Worm (Caenorhabditis elegans): ENCODE results near the gene F48F5.8.

F48F5.8 gene

ce11 chrV:20418768-20419167 is 6.4 kb upstream of the F48F5.8 start (continued):
- TF ChIP-seq saeg-2 (GFP tag; IDR thresholded peaks at IDR 0.05), result 0 out of 2 replicates have a peak, but pooled peaks have one; percentile 27
- peak in 1 of 2 experiments; percentile 57 for TF ChIP-seq lsy-2 (tag; optimal IDR thresholded peaks at IDR 0.05)
- peak; percentile 56; the same call in 1 of the 2 replicates for TF ChIP-seq tra-1 (GFP tag; IDR thresholded peaks at IDR 0.05)
- TF ChIP-seq mep-1 (tag; optimal IDR thresholded peaks at IDR 0.05), result peak; percentile 71
- no peak for TF ChIP-seq aly-2 (tag; optimal IDR thresholded peaks at IDR 0.05)
- peak in 1 of 2 experiments; percentile 99 for TF ChIP-seq unc-62 (GFP tag; optimal IDR thresholded peaks at IDR 0.05 in 1 of 2)
- no peak for TF ChIP-seq unc-62 (tag; optimal IDR thresholded peaks at IDR 0.05)
- peak; percentile 2 for TF ChIP-seq aha-1 (tag)
- peak in 1 of 2 experiments; percentile 80 for TF ChIP-seq daf-16 (GFP tag; optimal IDR thresholded peaks at IDR 0.05)
- peak; percentile 96 for TF ChIP-seq daf-16 (tag; optimal IDR thresholded peaks at IDR 0.05)
- peak; percentile 39 for TF ChIP-seq mes-2 (tag; optimal IDR thresholded peaks at IDR 0.05; ENCODE audit: poor library complexity, severe bottlenecking)
- 0 out of 2 replicates have a peak, but pooled peaks have one; percentile 43 for TF ChIP-seq ceh-20 (GFP tag; IDR thresholded peaks at IDR 0.05)
- TF ChIP-seq nhr-48 (tag; optimal IDR thresholded peaks at IDR 0.05), result peak; percentile 75
- no peak for TF ChIP-seq nhr-25 (tag; optimal IDR thresholded peaks at IDR 0.05; ENCODE audit: borderline replicate concordance, insufficient read depth)
- TF ChIP-seq R02D3.7 (tag; optimal IDR thresholded peaks at IDR 0.05), result no peak
- peak; percentile 13; the same call in 1 of the 2 replicates for TF ChIP-seq set-16 (GFP tag; IDR thresholded peaks at IDR 0.05)
- peak; percentile 97 for TF ChIP-seq hlh-30 (tag; optimal IDR thresholded peaks at IDR 0.05; ENCODE audit: insufficient read depth)
- peak; percentile 0 for TF ChIP-seq pqm-1 (tag; optimal IDR thresholded peaks at IDR 0.05)

ce11 chrV:20419643-20420042 is 5.5 kb upstream of the F48F5.8 start:
- TF ChIP-seq hlh-30 (tag; optimal IDR thresholded peaks at IDR 0.05; ENCODE audit: insufficient read depth) (peak; percentile 94), unc-62 (GFP tag; optimal IDR thresholded peaks at IDR 0.05 in 1 of 2) (no peak), unc-62 (tag; optimal IDR thresholded peaks at IDR 0.05) (no peak), Y48G9A.11 (GFP tag; IDR thresholded peaks at IDR 0.05) (no peak), mdl-1 (tag; optimal IDR thresholded peaks at IDR 0.05) (peak in 1 of 2 experiments; percentile 11), rbr-2 (tag; optimal IDR thresholded peaks at IDR 0.05) (no peak), ctbp-1 (GFP tag; IDR thresholded peaks at IDR 0.05) (no peak), lin-1 (GFP tag; IDR thresholded peaks at IDR 0.05) (no peak), snpc-4 (tag; optimal IDR thresholded peaks at IDR 0.05) (no peak), Y5F2A.4 (GFP tag; optimal IDR thresholded peaks at IDR 0.05) (no peak), unc-39 (tag; optimal IDR thresholded peaks at IDR 0.05) (no peak), lin-13 (GFP tag; optimal IDR thresholded peaks at IDR 0.05) (no peak), daf-16 (GFP tag; optimal IDR thresholded peaks at IDR 0.05) (no peak), daf-16 (tag; optimal IDR thresholded peaks at IDR 0.05) (peak; percentile 16), dmd-8 (GFP tag; IDR thresholded peaks at IDR 0.05) (no peak), mdt-29 (GFP tag; IDR thresholded peaks at IDR 0.05) (no peak), hif-1 (tag; optimal IDR thresholded peaks at IDR 0.05) (peak in 1 of 2 experiments; percentile 17), zip-11 (GFP tag; IDR thresholded peaks at IDR 0.05) (no peak), lir-3 (tag; optimal IDR thresholded peaks at IDR 0.05) (no peak), zfp-3 (GFP tag; conservative IDR thresholded peaks at IDR 0.05) (no peak), lim-7 (GFP tag; IDR thresholded peaks at IDR 0.05) (no peak), php-3 (GFP tag; IDR thresholded peaks at IDR 0.05) (no peak), ceh-82 (tag; optimal IDR thresholded peaks at IDR 0.05) (no peak)

- TF ChIP-seq zfp-3 (GFP tag; conservative IDR thresholded peaks at IDR 0.05) (no peak), nhr-25 (tag; optimal IDR thresholded peaks at IDR 0.05; ENCODE audit: borderline replicate concordance, insufficient read depth) (peak; percentile 89)
Observed at ce11 chrV:20422738-20423137, 2.4 kb upstream of the F48F5.8 start.

ce11 chrV:20423428-20423827 is 1.7 kb upstream of the F48F5.8 start:
- TF ChIP-seq hlh-30 (tag; optimal IDR thresholded peaks at IDR 0.05; ENCODE audit: insufficient read depth), result peak; percentile 30
- TF ChIP-seq mxl-3 (GFP tag; optimal IDR thresholded peaks at IDR 0.05), result no peak
- peak; percentile 36 for TF ChIP-seq dve-1 (tag; optimal IDR thresholded peaks at IDR 0.05; ENCODE audit: insufficient read depth)
- TF ChIP-seq daf-16 (GFP tag; optimal IDR thresholded peaks at IDR 0.05), result peak in 1 of 2 experiments; percentile 74
- peak; percentile 99 for TF ChIP-seq daf-16 (tag; optimal IDR thresholded peaks at IDR 0.05)
- no peak for TF ChIP-seq nhr-10 (tag; optimal IDR thresholded peaks at IDR 0.05)
- peak in 1 of 2 experiments; percentile 57 for TF ChIP-seq unc-62 (GFP tag; optimal IDR thresholded peaks at IDR 0.05 in 1 of 2)
- no peak for TF ChIP-seq unc-62 (tag; optimal IDR thresholded peaks at IDR 0.05)
- peak; percentile 53; the same call in 1 of the 2 replicates for TF ChIP-seq dmd-6 (GFP tag; IDR thresholded peaks at IDR 0.05)
- TF ChIP-seq hlh-11 (tag; optimal IDR thresholded peaks at IDR 0.05), result peak; percentile 52
- TF ChIP-seq nhr-28 (tag; optimal IDR thresholded peaks at IDR 0.05), result peak; percentile 53

Data from whole organism, L4 larva.